Fruit fly (Drosophila melanogaster) whole organism, embryonic: ENCODE results near the gene CG12299.

Experiments used
- BtbVII ChIP-seq: fragments of 200-800 bp; sonication (Bioruptor generic); optimal IDR thresholded peaks from 3 replicates; lab custom pipeline; 2017; ENCODE audit warnings: missing biosample characterization, mild to moderate bottlenecking, missing genetic modification characterization
- CG10267 ChIP-seq: fragments of 200-800 bp; sonication (Bioruptor generic); optimal IDR thresholded peaks from 2 replicates; lab custom pipeline; 2018; ENCODE audit warnings: missing biosample characterization, mild to moderate bottlenecking, missing genetic modification characterization, moderate library complexity
- CG10431 ChIP-seq: fragments of 200-800 bp; sonication (Bioruptor generic); optimal IDR thresholded peaks from 3 replicates; lab custom pipeline; 2018; ENCODE audit warnings: missing biosample characterization, mild to moderate bottlenecking, missing genetic modification characterization
- CG11085 ChIP-seq: fragments of 200-800 bp; sonication (Bioruptor generic); IDR thresholded peaks from 2 replicates; pipeline ENCODE4 v1.3.6; 2022; ENCODE audit warnings: missing biosample characterization, missing genetic modification characterization
- CG12659 ChIP-seq: fragments of 200-800 bp; sonication (Bioruptor generic); optimal IDR thresholded peaks from 3 replicates; lab custom pipeline; 2017; ENCODE audit warnings: mild to moderate bottlenecking, missing biosample characterization, missing genetic modification reagents, missing genetic modification characterization
- CG12769 ChIP-seq: fragments of 200-800 bp; sonication (Bioruptor generic); optimal IDR thresholded peaks from 2 replicates; lab custom pipeline; 2019; ENCODE audit warnings: missing biosample characterization, mild to moderate bottlenecking, missing genetic modification characterization, moderate library complexity
- CG13287 ChIP-seq: fragments of 200-800 bp; sonication (Bioruptor generic); IDR thresholded peaks from 2 replicates; pipeline ENCODE4 v1.3.6; 2022; ENCODE audit warnings: missing biosample characterization, missing genetic modification characterization; ENCODE audit not compliant: partially characterized antibody
- CG14710 ChIP-seq: fragments of 200-800 bp; sonication (Bioruptor generic); optimal IDR thresholded peaks from 3 replicates; lab custom pipeline; 2019; ENCODE audit warnings: missing biosample characterization, mild to moderate bottlenecking, missing genetic modification characterization, moderate library complexity
- CG1529 ChIP-seq: fragments of 200-800 bp; sonication (Bioruptor generic); optimal IDR thresholded peaks from 3 replicates; lab custom pipeline; 2018; ENCODE audit warnings: missing biosample characterization, missing genetic modification characterization
- CG15514 ChIP-seq: fragments of 200-800 bp; sonication (Bioruptor generic); optimal IDR thresholded peaks from 3 replicates; lab custom pipeline; 2017; ENCODE audit warnings: missing biosample characterization, missing genetic modification characterization, mild to moderate bottlenecking, moderate library complexity, missing genetic modification reagents
- CG16779 ChIP-seq: fragments of 200-800 bp; sonication (Bioruptor generic); IDR thresholded peaks from 2 replicates; pipeline ENCODE4 v1.3.6; 2022; ENCODE audit warnings: missing biosample characterization, missing genetic modification characterization
- CG17359 ChIP-seq: fragments of 200-800 bp; sonication (Bioruptor generic); optimal IDR thresholded peaks from 3 replicates; lab custom pipeline; 2018; ENCODE audit warnings: missing biosample characterization, mild to moderate bottlenecking, missing genetic modification characterization, moderate library complexity
- CG17568 ChIP-seq: fragments of 200-800 bp; sonication (Bioruptor generic); optimal IDR thresholded peaks from 2 replicates; lab custom pipeline; 2018; ENCODE audit warnings: missing biosample characterization, mild to moderate bottlenecking, missing genetic modification characterization, moderate library complexity
- CG18262 ChIP-seq: fragments of 200-800 bp; optimal IDR thresholded peaks from 3 replicates; lab custom pipeline; 2019; ENCODE audit warnings: missing biosample characterization, mild to moderate bottlenecking, missing genetic modification characterization, moderate library complexity
- CG18599 ChIP-seq: fragments of 200-800 bp; sonication (Bioruptor generic); optimal IDR thresholded peaks from 3 replicates; lab custom pipeline; 2017; ENCODE audit warnings: missing biosample characterization, missing genetic modification characterization, mild to moderate bottlenecking, moderate library complexity, missing genetic modification reagents
- CG2129 ChIP-seq: fragments of 200-800 bp; sonication (Bioruptor generic); IDR thresholded peaks from 2 replicates; pipeline ENCODE4 v1.3.6; 2022; ENCODE audit warnings: missing biosample characterization, missing genetic modification characterization; ENCODE audit not compliant: partially characterized antibody
- CG34224 ChIP-seq: fragments of 200-800 bp; sonication (Bioruptor generic); IDR thresholded peaks from 3 replicates; pipeline ENCODE4 v1.3.6; 2022; ENCODE audit warnings: missing biosample characterization, missing genetic modification characterization; ENCODE audit not compliant: partially characterized antibody
- CG3995 ChIP-seq: fragments of 200-800 bp; sonication (Bioruptor generic); optimal IDR thresholded peaks from 3 replicates; lab custom pipeline; 2016; ENCODE audit warnings: missing biosample characterization, missing genetic modification characterization
- CG42726 ChIP-seq: fragments of 200-800 bp; sonication (Bioruptor generic); IDR thresholded peaks from 2 replicates; pipeline ENCODE4 v1.3.6; 2022; ENCODE audit warnings: missing biosample characterization, missing genetic modification characterization; ENCODE audit not compliant: partially characterized antibody
- CG6683 ChIP-seq: fragments of 200-800 bp; sonication (Bioruptor generic); optimal IDR thresholded peaks from 2 replicates; lab custom pipeline; 2017; ENCODE audit warnings: missing biosample characterization, mild to moderate bottlenecking, missing genetic modification characterization, missing genetic modification reagents
- CG7271 ChIP-seq: fragments of 200-800 bp; sonication (Bioruptor generic); optimal IDR thresholded peaks from 2 replicates; lab custom pipeline; 2018; ENCODE audit warnings: missing biosample characterization, mild to moderate bottlenecking, missing genetic modification characterization, moderate library complexity
- CG9609 ChIP-seq: fragments of 200-800 bp; sonication (Bioruptor generic); optimal IDR thresholded peaks from 3 replicates; lab custom pipeline; 2016; ENCODE audit warnings: missing biosample characterization, missing genetic modification characterization
- D19B ChIP-seq: fragments of 200-800 bp; sonication (Bioruptor generic); optimal IDR thresholded peaks from 2 replicates; lab custom pipeline; 2017; ENCODE audit warnings: missing biosample characterization, mild to moderate bottlenecking, missing genetic modification characterization
- Dip3 ChIP-seq: fragments of 200-800 bp; sonication (Bioruptor generic); optimal IDR thresholded peaks from 3 replicates; lab custom pipeline; 2016; ENCODE audit warnings: missing biosample characterization, missing genetic modification characterization
- Fer1 ChIP-seq: fragments of 200-800 bp; sonication (Bioruptor generic); optimal IDR thresholded peaks from 2 replicates; lab custom pipeline; 2017; ENCODE audit warnings: missing biosample characterization, mild to moderate bottlenecking, missing genetic modification characterization
- H2.0 ChIP-seq: fragments of 200-800 bp; sonication (Bioruptor generic); IDR thresholded peaks from 2 replicates; pipeline ENCODE4 v1.3.6; 2022; ENCODE audit warnings: missing biosample characterization, missing genetic modification characterization
- Hmr ChIP-seq: fragments of 200-800 bp; sonication (Bioruptor generic); optimal IDR thresholded peaks from 3 replicates; lab custom pipeline; 2017; ENCODE audit warnings: mild to moderate bottlenecking, missing biosample characterization, missing genetic modification reagents, missing genetic modification characterization
- Lim3 ChIP-seq: fragments of 200-800 bp; sonication (Bioruptor generic); IDR thresholded peaks from 2 replicates; pipeline ENCODE4 v1.3.6; 2022; ENCODE audit warnings: missing biosample characterization, missing genetic modification characterization
- Mad ChIP-seq: fragments of 200-800 bp; sonication (Bioruptor generic); optimal IDR thresholded peaks from 2 replicates; lab custom pipeline; 2016; ENCODE audit warnings: missing biosample characterization, missing genetic modification characterization
- Nf-YA ChIP-seq: fragments of 200-800 bp; sonication (Bioruptor generic); IDR thresholded peaks from 2 replicates; pipeline ENCODE4 v1.3.6; 2022; ENCODE audit warnings: missing biosample characterization, missing genetic modification characterization
- Sry-β ChIP-seq: fragments of 200-800 bp; sonication (Bioruptor generic); optimal IDR thresholded peaks from 2 replicates; lab custom pipeline; 2018; ENCODE audit warnings: missing biosample characterization, mild to moderate bottlenecking, missing genetic modification characterization, moderate library complexity
- Vsx1 ChIP-seq: fragments of 200-800 bp; sonication (Bioruptor generic); optimal IDR thresholded peaks from 2 replicates; lab custom pipeline; 2017; ENCODE audit warnings: missing biosample characterization, mild to moderate bottlenecking, missing genetic modification characterization, missing genetic modification reagents
- Xrp1 ChIP-seq: fragments of 200-800 bp; sonication (Bioruptor generic); IDR thresholded peaks from 2 replicates; pipeline ENCODE4 v1.3.6; 2022; ENCODE audit warnings: missing biosample characterization, missing genetic modification characterization
- bbx ChIP-seq: fragments of 200-800 bp; sonication (Bioruptor generic); IDR thresholded peaks from 2 replicates; pipeline ENCODE4 v1.3.6; 2022; ENCODE audit warnings: missing biosample characterization, missing genetic modification characterization; ENCODE audit not compliant: partially characterized antibody
- bowl ChIP-seq: fragments of 200-800 bp; sonication (Bioruptor generic); IDR thresholded peaks from 2 replicates; pipeline ENCODE4 v1.3.6; 2022; ENCODE audit warnings: missing biosample characterization, missing genetic modification characterization
- btn ChIP-seq: fragments of 200-800 bp; sonication (Bioruptor generic); optimal IDR thresholded peaks from 2 replicates; lab custom pipeline; 2016; ENCODE audit warnings: missing biosample characterization, missing genetic modification characterization
- exex ChIP-seq: fragments of 200-800 bp; sonication (Bioruptor generic); optimal IDR thresholded peaks from 4 replicates; lab custom pipeline; 2018; ENCODE audit warnings: missing biosample characterization, mild to moderate bottlenecking, missing genetic modification characterization, moderate library complexity
- fd96Cb ChIP-seq: fragments of 200-800 bp; sonication (Bioruptor generic); optimal IDR thresholded peaks from 2 replicates; lab custom pipeline; 2018; ENCODE audit warnings: missing biosample characterization, mild to moderate bottlenecking, missing genetic modification characterization, moderate library complexity
- hbn ChIP-seq: fragments of 200-800 bp; sonication (Bioruptor generic); IDR thresholded peaks from 2 replicates; pipeline ENCODE4 v1.3.6; 2022; ENCODE audit warnings: missing biosample characterization, missing genetic modification characterization; ENCODE audit not compliant: partially characterized antibody
- nerfin-1 ChIP-seq: fragments of 200-800 bp; sonication (Bioruptor generic); optimal IDR thresholded peaks from 3 replicates; lab custom pipeline; 2019; ENCODE audit warnings: missing biosample characterization, mild to moderate bottlenecking, missing genetic modification characterization, moderate library complexity
- otp ChIP-seq: fragments of 200-800 bp; sonication (Bioruptor generic); IDR thresholded peaks from 3 replicates; pipeline ENCODE4, ENCODE4 v1.3.6; 2022; ENCODE audit warnings: missing biosample characterization, missing genetic modification characterization
- pb ChIP-seq: fragments of 200-800 bp; sonication (Bioruptor generic); optimal IDR thresholded peaks from 3 replicates; lab custom pipeline; 2016; ENCODE audit warnings: missing biosample characterization, missing genetic modification characterization
- pfk ChIP-seq: fragments of 200-800 bp; sonication (Bioruptor generic); optimal IDR thresholded peaks from 2 replicates; lab custom pipeline; 2018; ENCODE audit warnings: missing biosample characterization, mild to moderate bottlenecking, missing genetic modification characterization, moderate library complexity
- repo ChIP-seq: fragments of 200-800 bp; sonication (Bioruptor generic); optimal IDR thresholded peaks from 2 replicates; lab custom pipeline; 2016; ENCODE audit warnings: missing biosample characterization, missing genetic modification characterization
- sima ChIP-seq: fragments of 200-800 bp; sonication (Bioruptor generic); optimal IDR thresholded peaks from 2 replicates; lab custom pipeline; 2016; ENCODE audit warnings: missing biosample characterization, missing genetic modification characterization
- tx ChIP-seq: fragments of 200-800 bp; sonication (Bioruptor generic); optimal IDR thresholded peaks from 2 replicates; lab custom pipeline; 2016; ENCODE audit warnings: missing biosample characterization, missing genetic modification characterization
- unpg ChIP-seq: fragments of 200-800 bp; sonication (Bioruptor generic); optimal IDR thresholded peaks from 3 replicates; lab custom pipeline; 2018; ENCODE audit warnings: missing biosample characterization, mild to moderate bottlenecking, missing genetic modification characterization, moderate library complexity
- wor ChIP-seq: fragments of 200-800 bp; sonication (Bioruptor generic); IDR thresholded peaks from 2 replicates; pipeline ENCODE4 v1.3.6; 2022; ENCODE audit warnings: missing biosample characterization, missing genetic modification characterization

Gene CG12299

DNA sequence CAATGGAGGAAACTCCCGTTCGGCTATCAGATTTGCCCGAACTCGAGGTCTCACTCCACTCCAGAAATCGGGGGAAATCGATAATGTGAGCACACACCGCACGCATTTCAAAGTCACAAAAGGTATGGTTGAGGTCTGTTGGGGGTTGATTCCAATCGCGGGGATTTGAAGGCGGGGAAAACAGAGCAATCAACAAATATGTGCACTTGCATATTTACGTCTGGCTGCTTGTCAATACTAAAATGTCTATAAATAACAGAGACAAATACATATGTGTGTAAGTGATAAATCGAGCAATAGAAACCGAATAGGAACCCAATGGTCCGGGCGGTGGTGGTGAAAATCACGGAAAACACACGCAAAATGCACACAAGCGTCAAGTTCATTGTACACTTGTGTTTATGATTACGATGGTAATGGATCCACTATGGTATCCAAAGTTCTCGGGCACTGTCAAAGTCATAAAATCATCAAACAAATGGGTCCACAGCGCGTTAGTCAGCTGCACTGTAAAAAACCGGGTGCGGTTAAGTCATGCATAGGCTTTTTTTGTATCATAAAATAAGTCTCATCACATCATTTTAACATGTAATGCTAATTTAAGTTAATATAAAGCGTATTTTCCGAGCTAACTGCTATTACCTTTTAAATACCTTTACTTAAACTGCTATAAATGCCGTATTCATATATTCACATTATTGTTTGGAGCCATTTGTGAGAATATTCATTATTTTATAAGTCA lies 14.9 kb downstream of the CG12299 start (continued):
- TF ChIP-seq CG12769 (tag; lab: Kevin White, UChicago) (peak; percentile 87), pb (GFP tag; lab: Kevin White, UChicago) (peak; percentile 72), CG2129 (GFP tag; lab: Robert Waterston, UW) (no peak), CG17359 (tag; lab: Kevin White, UChicago) (peak; percentile 90), CG11085 (GFP tag; lab: Robert Waterston, UW) (no peak), sima (GFP tag; lab: Kevin White, UChicago) (peak; percentile 23), Fer1 (GFP tag; lab: Kevin White, UChicago) (peak; percentile 79), CG34224 (GFP tag; lab: Robert Waterston, UW) (no peak), CG12659 (GFP tag; lab: Kevin White, UChicago) (peak; percentile 64), unpg (GFP tag; lab: Kevin White, UChicago) (peak; percentile 84), CG16779 (no peak), repo (GFP tag; lab: Kevin White, UChicago) (peak; percentile 90), wor (GFP tag; lab: Robert Waterston, UW) (no peak), Xrp1 (GFP tag; lab: Robert Waterston, UW) (peak; percentile 97), CG18262 (tag; lab: Kevin White, UChicago) (peak; percentile 86), Lim3 (GFP tag; lab: Robert Waterston, UW) (no peak), CG13287 (no peak), CG10431 (GFP tag; lab: Kevin White, UChicago) (peak; percentile 72), CG9609 (GFP tag; lab: Kevin White, UChicago) (peak; percentile 80), bbx (GFP tag; lab: Robert Waterston, UW) (no peak), Sry-β (GFP tag; lab: Kevin White, UChicago) (peak; percentile 72), D19B (no peak), H2.0 (GFP tag; lab: Robert Waterston, UW) (peak; percentile 60), CG14710 (tag; lab: Kevin White, UChicago) (peak; percentile 95), hbn (GFP tag; lab: Robert Waterston, UW) (no peak), CG6683 (peak; percentile 77), otp (GFP tag; lab: Robert Waterston, UW) (peak; percentile 95), CG7271 (tag; lab: Kevin White, UChicago) (peak; percentile 88), pfk (GFP tag; lab: Kevin White, UChicago) (peak; percentile 65), Mad (GFP tag; lab: Kevin White, UChicago) (peak; percentile 78), exex (tag; lab: Kevin White, UChicago) (peak; percentile 60), fd96Cb (tag; lab: Kevin White, UChicago) (peak; percentile 76), bowl (GFP tag; lab: Robert Waterston, UW) (0 out of 2 replicates have a peak, but pooled peaks have one; percentile 32), CG18599 (peak; percentile 83), CG10267 (tag; lab: Kevin White, UChicago) (peak; percentile 64), CG3995 (GFP tag; lab: Kevin White, UChicago) (peak; percentile 16), CG1529 (peak; percentile 93), CG42726 (GFP tag; lab: Robert Waterston, UW) (no peak), CG17568 (GFP tag; lab: Kevin White, UChicago) (peak; percentile 87), Vsx1 (peak; percentile 98), Dip3 (GFP tag; lab: Kevin White, UChicago) (no peak), Nf-YA (GFP tag; lab: Robert Waterston, UW) (peak; percentile 75), BtbVII (GFP tag; lab: Kevin White, UChicago) (peak; percentile 83), btn (peak; percentile 90), CG15514 (peak; percentile 77), nerfin-1 (tag; lab: Kevin White, UChicago) (peak; percentile 91), Hmr (peak; percentile 82), tx (GFP tag; lab: Kevin White, UChicago) (peak; percentile 64)
